Fruit fly (Drosophila melanogaster) whole organism, embryonic: ENCODE data around the gene CG13896.

Source experiments
- BEAF-32 ChIP-seq: fragments of 200-800 bp; sonication (Bioruptor generic); optimal IDR thresholded peaks from 3 replicates; lab custom pipeline; 2017; ENCODE audit warnings: missing biosample characterization, missing genetic modification characterization, mild to moderate bottlenecking, moderate library complexity, missing genetic modification reagents
- CG11560 ChIP-seq: fragments of 200-800 bp; sonication (Bioruptor generic); IDR thresholded peaks from 3 replicates; pipeline ENCODE4 v1.3.6; 2022; ENCODE audit warnings: missing biosample characterization, missing genetic modification characterization
- CG12659 ChIP-seq: fragments of 200-800 bp; sonication (Bioruptor generic); optimal IDR thresholded peaks from 3 replicates; lab custom pipeline; 2017; ENCODE audit warnings: mild to moderate bottlenecking, missing biosample characterization, missing genetic modification reagents, missing genetic modification characterization
- CG13894 ChIP-seq: fragments of 200-800 bp; sonication (Bioruptor generic); optimal IDR thresholded peaks from 3 replicates; lab custom pipeline; 2018; ENCODE audit warnings: missing biosample characterization, mild to moderate bottlenecking, missing genetic modification characterization, moderate library complexity
- CG14014 ChIP-seq: fragments of 200-800 bp; sonication (Bioruptor generic); IDR thresholded peaks from 2 replicates; pipeline ENCODE4 v1.3.6; 2022; ENCODE audit warnings: missing biosample characterization, missing genetic modification characterization
- CG15601 ChIP-seq: fragments of 200-800 bp; sonication (Bioruptor generic); optimal IDR thresholded peaks from 3 replicates; lab custom pipeline; 2019; ENCODE audit warnings: missing biosample characterization, mild to moderate bottlenecking, missing genetic modification characterization, moderate library complexity
- CG1602 ChIP-seq: fragments of 200-800 bp; sonication (Bioruptor generic); optimal IDR thresholded peaks from 3 replicates; lab custom pipeline; 2016; ENCODE audit warnings: missing biosample characterization, missing genetic modification characterization
- CG17829 ChIP-seq: fragments of 200-800 bp; optimal IDR thresholded peaks from 2 replicates; lab custom pipeline; 2019; ENCODE audit warnings: missing biosample characterization, mild to moderate bottlenecking, missing genetic modification characterization, moderate library complexity
- CG18599 ChIP-seq: fragments of 200-800 bp; sonication (Bioruptor generic); optimal IDR thresholded peaks from 3 replicates; lab custom pipeline; 2017; ENCODE audit warnings: missing biosample characterization, missing genetic modification characterization, mild to moderate bottlenecking, moderate library complexity, missing genetic modification reagents
- CG2129 ChIP-seq: fragments of 200-800 bp; sonication (Bioruptor generic); IDR thresholded peaks from 2 replicates; pipeline ENCODE4 v1.3.6; 2022; ENCODE audit warnings: missing biosample characterization, missing genetic modification characterization; ENCODE audit not compliant: partially characterized antibody
- CG31365 ChIP-seq: fragments of 200-800 bp; sonication (Bioruptor generic); optimal IDR thresholded peaks from 2 replicates; lab custom pipeline; 2018; ENCODE audit warnings: missing biosample characterization, mild to moderate bottlenecking, missing genetic modification characterization
- CG3163 ChIP-seq: fragments of 200-800 bp; sonication (Bioruptor generic); optimal IDR thresholded peaks from 3 replicates; lab custom pipeline; 2016; ENCODE audit warnings: missing biosample characterization, missing genetic modification characterization
- CG4360 ChIP-seq: fragments of 200-800 bp; sonication (Bioruptor generic); IDR thresholded peaks from 2 replicates; pipeline ENCODE4 v1.3.6; 2022; ENCODE audit warnings: missing biosample characterization, missing genetic modification characterization
- CG4854 ChIP-seq: fragments of 200-800 bp; sonication (Bioruptor generic); optimal IDR thresholded peaks from 2 replicates; lab custom pipeline; 2016; ENCODE audit warnings: missing biosample characterization, missing genetic modification characterization, inconsistent platforms
- CG5180 ChIP-seq: fragments of 200-800 bp; sonication (Bioruptor generic); optimal IDR thresholded peaks from 3 replicates; lab custom pipeline; 2017; ENCODE audit warnings: missing biosample characterization, missing genetic modification characterization, mild to moderate bottlenecking, moderate library complexity, missing genetic modification reagents
- CG6854 ChIP-seq: fragments of 200-800 bp; sonication (Bioruptor generic); optimal IDR thresholded peaks from 3 replicates; lab custom pipeline; 2017; ENCODE audit warnings: missing biosample characterization, mild to moderate bottlenecking, missing genetic modification characterization
- CG7839 ChIP-seq: fragments of 200-800 bp; sonication (Bioruptor generic); optimal IDR thresholded peaks from 3 replicates; lab custom pipeline; 2018; ENCODE audit warnings: missing biosample characterization, mild to moderate bottlenecking, missing genetic modification characterization, moderate library complexity
- CG7987 ChIP-seq: fragments of 200-800 bp; sonication (Bioruptor generic); optimal IDR thresholded peaks from 2 replicates; lab custom pipeline; 2018; ENCODE audit warnings: missing biosample characterization, mild to moderate bottlenecking, missing genetic modification characterization, moderate library complexity
- CG8765 ChIP-seq: fragments of 200-800 bp; sonication (Bioruptor generic); IDR thresholded peaks from 2 replicates; pipeline ENCODE4 v1.3.6; 2022; ENCODE audit warnings: missing biosample characterization, missing genetic modification characterization
- CG9609 ChIP-seq: fragments of 200-800 bp; sonication (Bioruptor generic); optimal IDR thresholded peaks from 3 replicates; lab custom pipeline; 2016; ENCODE audit warnings: missing biosample characterization, missing genetic modification characterization
- Drgx ChIP-seq: fragments of 200-800 bp; sonication (Bioruptor generic); IDR thresholded peaks from 2 replicates; pipeline ENCODE4 v1.3.6; 2022; ENCODE audit warnings: missing biosample characterization, missing genetic modification characterization
- ERR ChIP-seq: fragments of 200-800 bp; sonication (Bioruptor generic); optimal IDR thresholded peaks from 2 replicates; lab custom pipeline; 2016; ENCODE audit warnings: missing biosample characterization, missing genetic modification characterization
- Elba2 ChIP-seq: fragments of 200-800 bp; sonication (Bioruptor generic); optimal IDR thresholded peaks from 3 replicates; lab custom pipeline; 2016; ENCODE audit warnings: missing biosample characterization, missing genetic modification characterization
- Lhr ChIP-seq: fragments of 200-800 bp; sonication (Bioruptor generic); optimal IDR thresholded peaks from 3 replicates; lab custom pipeline; 2017; ENCODE audit warnings: mild to moderate bottlenecking, missing biosample characterization, missing genetic modification reagents, missing genetic modification characterization
- Max ChIP-seq: fragments of 200-800 bp; sonication (Bioruptor generic); optimal IDR thresholded peaks from 2 replicates; lab custom pipeline; 2016; ENCODE audit warnings: missing biosample characterization, mild to moderate bottlenecking, missing genetic modification characterization
- Meics ChIP-seq: fragments of 200-800 bp; sonication (Bioruptor generic); optimal IDR thresholded peaks from 2 replicates; lab custom pipeline; 2017; ENCODE audit warnings: missing biosample characterization, mild to moderate bottlenecking, missing genetic modification characterization
- NC2α ChIP-seq: fragments of 200-800 bp; sonication (Bioruptor generic); optimal IDR thresholded peaks from 2 replicates; lab custom pipeline; 2016; ENCODE audit warnings: missing biosample characterization, missing genetic modification characterization
- NK7.1 ChIP-seq: fragments of 200-800 bp; sonication (Bioruptor generic); optimal IDR thresholded peaks from 3 replicates; lab custom pipeline; 2016; ENCODE audit warnings: missing biosample characterization, missing genetic modification characterization
- Nf-YB ChIP-seq: fragments of 200-800 bp; sonication (Bioruptor generic); optimal IDR thresholded peaks from 3 replicates; lab custom pipeline; 2019; ENCODE audit warnings: missing biosample characterization, mild to moderate bottlenecking, missing genetic modification characterization, moderate library complexity
- Six4 ChIP-seq: fragments of 200-800 bp; sonication (Bioruptor generic); optimal IDR thresholded peaks from 2 replicates; lab custom pipeline; 2016; ENCODE audit warnings: missing biosample characterization, missing genetic modification characterization
- Stat92E ChIP-seq, 3 experiments: fragments of >200 bp in 2 of 3; fragments of 200-800 bp in 1 of 3; sonication (Bioruptor generic) in 1 of 3; optimal IDR thresholded peaks; 2 replicates each; lab custom pipeline; 2017 to 2019; ENCODE audit warnings: missing biosample characterization in 3 of 3, missing genetic modification characterization in 3 of 3, mild to moderate bottlenecking in 1 of 3, moderate library complexity in 1 of 3
- Tbp ChIP-seq: fragments of >200 bp; optimal IDR thresholded peaks from 2 replicates; lab custom pipeline; 2018; ENCODE audit warnings: missing biosample characterization, missing genetic modification characterization
- Usf ChIP-seq: fragments of 200-800 bp; sonication (Bioruptor generic); optimal IDR thresholded peaks from 2 replicates; lab custom pipeline; 2017; ENCODE audit warnings: missing genotype, missing biosample characterization, missing genetic modification characterization
- Vsx1 ChIP-seq: fragments of 200-800 bp; sonication (Bioruptor generic); optimal IDR thresholded peaks from 2 replicates; lab custom pipeline; 2017; ENCODE audit warnings: missing biosample characterization, mild to moderate bottlenecking, missing genetic modification characterization, missing genetic modification reagents
- ab ChIP-seq: fragments of 200-800 bp; sonication (Bioruptor generic); optimal IDR thresholded peaks from 2 replicates; lab custom pipeline; 2016; ENCODE audit warnings: missing biosample characterization, missing genetic modification characterization
- amos ChIP-seq: fragments of 200-800 bp; sonication (Bioruptor generic); IDR thresholded peaks from 2 replicates; pipeline ENCODE4 v1.3.6; 2022; ENCODE audit warnings: missing biosample characterization, missing genetic modification characterization; ENCODE audit not compliant: partially characterized antibody
- bbx ChIP-seq: fragments of 200-800 bp; sonication (Bioruptor generic); IDR thresholded peaks from 2 replicates; pipeline ENCODE4 v1.3.6; 2022; ENCODE audit warnings: missing biosample characterization, missing genetic modification characterization; ENCODE audit not compliant: partially characterized antibody
- cato ChIP-seq: fragments of 200-800 bp; sonication (Bioruptor generic); optimal IDR thresholded peaks from 2 replicates; lab custom pipeline; 2016; ENCODE audit warnings: missing biosample characterization, missing genetic modification characterization, borderline replicate concordance
- lab ChIP-seq: fragments of 200-800 bp; sonication (Bioruptor generic); optimal IDR thresholded peaks from 3 replicates; lab custom pipeline; 2017; ENCODE audit warnings: missing biosample characterization, missing genetic modification characterization, mild to moderate bottlenecking, moderate library complexity, missing genetic modification reagents
- lola ChIP-seq, 3 experiments: fragments of >200 bp in 2 of 3; fragments of 200-800 bp in 1 of 3; sonication (Bioruptor generic) in 1 of 3; optimal IDR thresholded peaks; 2 replicates each; lab custom pipeline; 2017 to 2019; ENCODE audit warnings: missing biosample characterization in 3 of 3, missing genetic modification characterization in 3 of 3, mild to moderate bottlenecking in 1 of 3, moderate library complexity in 1 of 3
- run ChIP-seq: fragments of 200-800 bp; sonication (Bioruptor generic); optimal IDR thresholded peaks from 3 replicates; lab custom pipeline; 2018; ENCODE audit warnings: missing biosample characterization, mild to moderate bottlenecking, missing genetic modification characterization
- salm ChIP-seq: fragments of 200-800 bp; sonication (Bioruptor generic); optimal IDR thresholded peaks from 2 replicates; lab custom pipeline; 2018; ENCODE audit warnings: missing biosample characterization, mild to moderate bottlenecking, missing genetic modification characterization
- schlank ChIP-seq: fragments of 200-800 bp; sonication (Bioruptor generic); optimal IDR thresholded peaks from 2 replicates; lab custom pipeline; 2018; ENCODE audit warnings: missing biosample characterization, mild to moderate bottlenecking, missing genetic modification characterization
- sens ChIP-seq: fragments of 200-800 bp; sonication (Bioruptor generic); peaks from one replicate; lab custom pipeline; 2016; ENCODE audit warnings: missing biosample characterization, missing genetic modification characterization
- slou ChIP-seq: fragments of 200-800 bp; sonication (Bioruptor generic); optimal IDR thresholded peaks from 3 replicates; lab custom pipeline; 2016; ENCODE audit warnings: missing biosample characterization, missing genetic modification characterization
- sqz ChIP-seq: fragments of 200-800 bp; sonication (Bioruptor generic); optimal IDR thresholded peaks from 3 replicates; lab custom pipeline; 2018; ENCODE audit warnings: missing biosample characterization, mild to moderate bottlenecking, missing genetic modification characterization
- stc ChIP-seq: fragments of 200-800 bp; sonication (Bioruptor generic); IDR thresholded peaks from 2 replicates; pipeline ENCODE4 v1.3.6; 2022; ENCODE audit warnings: missing biosample characterization, missing genetic modification characterization
- tap ChIP-seq: fragments of 200-800 bp; optimal IDR thresholded peaks from 3 replicates; lab custom pipeline; 2019; ENCODE audit warnings: missing biosample characterization, mild to moderate bottlenecking, missing genetic modification characterization, moderate library complexity
- wek ChIP-seq: fragments of 200-800 bp; sonication (Bioruptor generic); optimal IDR thresholded peaks from 3 replicates; lab custom pipeline; 2018; ENCODE audit warnings: missing biosample characterization, mild to moderate bottlenecking, missing genetic modification characterization, moderate library complexity
- wor ChIP-seq: fragments of 200-800 bp; sonication (Bioruptor generic); IDR thresholded peaks from 2 replicates; pipeline ENCODE4 v1.3.6; 2022; ENCODE audit warnings: missing biosample characterization, missing genetic modification characterization
- yki ChIP-seq: fragments of >200 bp; optimal IDR thresholded peaks from 3 replicates; lab custom pipeline; 2018

CG13896 gene

dm6 chr3L:721026-721425, 9.4 kb upstream of the CG13896 start (continued):
- no peak for TF ChIP-seq CG14014 (GFP tag; lab: Robert Waterston, UW)
- no peak for TF ChIP-seq CG8765 (GFP tag; lab: Robert Waterston, UW)
- TF ChIP-seq Max (GFP tag; lab: Kevin White, UChicago), result no peak
- no peak for TF ChIP-seq bbx
- no peak for TF ChIP-seq CG3163 (GFP tag; lab: Kevin White, UChicago)
- no peak for TF ChIP-seq Meics (GFP tag; lab: Kevin White, UChicago)
- TF ChIP-seq CG31365, result no peak
- peak; percentile 80 for TF ChIP-seq Drgx (GFP tag; lab: Robert Waterston, UW)
- TF ChIP-seq CG4360, result no peak
- TF ChIP-seq stc (GFP tag; lab: Robert Waterston, UW), result no peak; the same call in 1 of the 2 replicates
- TF ChIP-seq CG5180, result no peak
- no peak for TF ChIP-seq CG12659 (GFP tag; lab: Kevin White, UChicago)
- TF ChIP-seq Tbp (GFP tag; lab: Kevin White, UChicago), result no peak
- no peak for TF ChIP-seq Nf-YB (GFP tag; lab: Kevin White, UChicago)
- no peak for TF ChIP-seq run (tag; lab: Kevin White, UChicago)
- no peak for TF ChIP-seq cato (GFP tag; lab: Kevin White, UChicago)
- TF ChIP-seq CG1602, result no peak
- TF ChIP-seq sqz (GFP tag; lab: Kevin White, UChicago), result no peak
- no peak for TF ChIP-seq CG4854 (GFP tag; lab: Kevin White, UChicago)
- no peak for TF ChIP-seq Lhr (GFP tag; lab: Kevin White, UChicago)
- no peak for TF ChIP-seq CG11560 (tag; lab: Robert Waterston, UW)
- TF ChIP-seq Stat92E (GFP tag; optimal IDR thresholded peaks at IDR 0.05; lab: Kevin White, UChicago), result no peak
- peak; percentile 19 for TF ChIP-seq CG17829
- TF ChIP-seq schlank (tag; lab: Kevin White, UChicago), result no peak
- no peak for TF ChIP-seq Elba2 (GFP tag; lab: Kevin White, UChicago)
- no peak for TF ChIP-seq NC2α
- no peak for TF ChIP-seq tap (tag; lab: Kevin White, UChicago)
- no peak for TF ChIP-seq CG6854
- TF ChIP-seq salm (tag; lab: Kevin White, UChicago), result no peak
- no peak for TF ChIP-seq amos (GFP tag; lab: Robert Waterston, UW)
- no peak for TF ChIP-seq wor (GFP tag; lab: Robert Waterston, UW)
- no peak for TF ChIP-seq CG2129 (GFP tag; lab: Robert Waterston, UW)
- no peak for TF ChIP-seq NK7.1 (GFP tag; lab: Kevin White, UChicago)
- TF ChIP-seq Six4, result peak; percentile 10
- TF ChIP-seq ERR, result no peak
- TF ChIP-seq CG7839 (tag; lab: Kevin White, UChicago), result peak; percentile 40
- no peak for TF ChIP-seq CG13894 (tag; lab: Kevin White, UChicago)
- TF ChIP-seq sens, result peak; percentile 95
- no peak for TF ChIP-seq BEAF-32 (GFP tag; lab: Kevin White, UChicago)
- TF ChIP-seq Vsx1 (GFP tag; lab: Kevin White, UChicago), result no peak
- TF ChIP-seq yki (lab: Kevin White, UChicago), result no peak
- peak in 1 of 3 experiments; percentile 54 for TF ChIP-seq lola (GFP tag; optimal IDR thresholded peaks at IDR 0.05; lab: Kevin White, UChicago)
- TF ChIP-seq CG18599 (GFP tag; lab: Kevin White, UChicago), result no peak
- no peak for TF ChIP-seq Usf (GFP tag; lab: Kevin White, UChicago)
- TF ChIP-seq wek (GFP tag; lab: Kevin White, UChicago), result no peak
- no peak for TF ChIP-seq ab (GFP tag; lab: Kevin White, UChicago)
- no peak for TF ChIP-seq lab (GFP tag; lab: Kevin White, UChicago)
- TF ChIP-seq slou (GFP tag; lab: Kevin White, UChicago), result no peak
- no peak for TF ChIP-seq CG9609 (GFP tag; lab: Kevin White, UChicago)
- TF ChIP-seq CG15601 (tag; lab: Kevin White, UChicago), result peak; percentile 28
- no peak for TF ChIP-seq CG7987 (GFP tag; lab: Kevin White, UChicago)
